Fruit fly (Drosophila melanogaster): Measurements from ENCODE around the gene CapaR.

DNA sequence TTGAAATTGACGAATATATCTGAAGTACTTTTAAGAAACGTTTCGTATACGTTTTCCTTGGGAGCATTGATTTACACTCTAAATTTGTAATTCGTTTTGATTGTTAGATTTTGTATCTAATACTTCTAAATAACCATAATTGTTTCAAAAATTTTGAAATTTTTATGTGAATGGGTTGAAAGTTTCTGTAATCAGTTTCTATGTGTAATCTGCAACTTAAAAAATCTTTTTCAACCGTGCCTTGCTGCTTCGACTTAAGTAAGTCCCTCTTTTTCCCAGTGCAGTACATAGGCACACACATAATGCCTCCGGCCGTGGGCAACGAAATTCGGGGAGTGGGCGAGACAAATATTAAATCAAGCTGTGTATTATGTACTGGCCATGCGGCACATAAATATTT lies 23.4 kb upstream of the CapaR start:
- TF ChIP-seq CG8478 (optimal IDR thresholded peaks at IDR 0.05) (no peak), psq (optimal IDR thresholded peaks at IDR 0.05) (no peak), Dll (optimal IDR thresholded peaks at IDR 0.05) (no peak), EcR (GFP tag; optimal IDR thresholded peaks at IDR 0.05) (no peak)

Measured in whole organism.